Worm (Caenorhabditis elegans): ENCODE results near the gene ttr-22.

- no peak for TF ChIP-seq sox-4 (tag; optimal IDR thresholded peaks at IDR 0.05)
- TF ChIP-seq unc-42 (tag; optimal IDR thresholded peaks at IDR 0.05): no peak
- no peak for TF ChIP-seq ceh-2 (tag; optimal IDR thresholded peaks at IDR 0.05)
- no peak for TF ChIP-seq lin-11 (tag; optimal IDR thresholded peaks at IDR 0.05)
- TF ChIP-seq ztf-16 (tag; optimal IDR thresholded peaks at IDR 0.05): no peak
- no peak for TF ChIP-seq gmeb-2 (tag; optimal IDR thresholded peaks at IDR 0.05)
Measured at ce11 chrV:12252272-12252671, 11.0 kb downstream of the ttr-22 start, which contains the start of gene lrx-1.
